Fruit fly (Drosophila melanogaster) whole organism: ENCODE measurements around the gene sowah.

Experiments used
- CG8478 ChIP-seq: fragments of >200 bp; optimal IDR thresholded peaks from 2 replicates; lab custom pipeline; 2018; ENCODE audit warnings: inconsistent platforms
- Dll ChIP-seq: fragments of >200 bp; optimal IDR thresholded peaks from 2 replicates; lab custom pipeline; 2017
- EcR ChIP-seq, 2 experiments: fragments of >200 bp; optimal IDR thresholded peaks; 2 replicates each; lab custom pipeline; 2017; ENCODE audit warnings: missing biosample characterization in 2 of 2, missing genetic modification characterization in 2 of 2, missing genetic modification reagents in 2 of 2
- pan ChIP-seq: fragments of >200 bp; optimal IDR thresholded peaks from 2 replicates; lab custom pipeline; 2017
- psq ChIP-seq: fragments of >200 bp; optimal IDR thresholded peaks from 2 replicates; lab custom pipeline; 2017
- usp ChIP-seq: fragments of >200 bp; optimal IDR thresholded peaks from 2 replicates; lab custom pipeline; 2017; ENCODE audit warnings: missing biosample characterization, missing genetic modification characterization, mixed read lengths

The sowah gene

DNA sequence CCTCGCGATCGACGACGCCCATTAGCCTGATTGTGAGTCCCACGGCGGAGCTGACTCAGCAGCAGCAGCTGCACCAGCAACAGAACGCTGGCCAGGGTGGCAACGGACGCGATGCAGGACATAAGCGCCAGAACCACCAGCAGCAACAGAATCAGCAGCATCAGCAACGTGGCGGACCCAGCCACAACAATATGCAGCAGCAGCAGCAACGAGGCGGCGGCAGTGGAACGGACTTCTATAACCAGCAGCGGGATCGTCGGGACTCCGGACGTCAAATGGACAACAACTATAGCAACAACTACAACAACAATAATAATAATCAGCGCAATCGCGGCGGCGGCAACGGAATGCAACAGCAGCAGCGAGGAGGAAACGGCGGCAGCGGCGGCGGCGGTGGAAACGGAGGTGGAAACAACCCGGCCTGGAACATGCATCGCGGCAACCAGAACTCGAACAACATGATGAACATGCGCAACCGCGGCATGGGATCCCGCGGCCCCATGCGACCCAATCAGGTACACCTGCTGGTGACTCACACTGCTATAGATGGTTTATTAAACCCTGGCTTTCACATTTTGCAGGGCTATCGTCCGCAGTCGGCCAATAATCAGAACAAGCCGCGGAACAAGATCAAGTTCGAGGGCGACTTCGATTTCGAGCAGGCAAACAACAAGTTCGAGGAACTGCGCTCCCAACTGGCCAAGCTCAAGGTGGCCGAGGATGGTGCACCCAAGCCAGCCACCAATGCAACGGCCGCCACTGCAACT, 54.7 kb downstream of the sowah start:
- no peak for TF ChIP-seq Dll

DNA sequence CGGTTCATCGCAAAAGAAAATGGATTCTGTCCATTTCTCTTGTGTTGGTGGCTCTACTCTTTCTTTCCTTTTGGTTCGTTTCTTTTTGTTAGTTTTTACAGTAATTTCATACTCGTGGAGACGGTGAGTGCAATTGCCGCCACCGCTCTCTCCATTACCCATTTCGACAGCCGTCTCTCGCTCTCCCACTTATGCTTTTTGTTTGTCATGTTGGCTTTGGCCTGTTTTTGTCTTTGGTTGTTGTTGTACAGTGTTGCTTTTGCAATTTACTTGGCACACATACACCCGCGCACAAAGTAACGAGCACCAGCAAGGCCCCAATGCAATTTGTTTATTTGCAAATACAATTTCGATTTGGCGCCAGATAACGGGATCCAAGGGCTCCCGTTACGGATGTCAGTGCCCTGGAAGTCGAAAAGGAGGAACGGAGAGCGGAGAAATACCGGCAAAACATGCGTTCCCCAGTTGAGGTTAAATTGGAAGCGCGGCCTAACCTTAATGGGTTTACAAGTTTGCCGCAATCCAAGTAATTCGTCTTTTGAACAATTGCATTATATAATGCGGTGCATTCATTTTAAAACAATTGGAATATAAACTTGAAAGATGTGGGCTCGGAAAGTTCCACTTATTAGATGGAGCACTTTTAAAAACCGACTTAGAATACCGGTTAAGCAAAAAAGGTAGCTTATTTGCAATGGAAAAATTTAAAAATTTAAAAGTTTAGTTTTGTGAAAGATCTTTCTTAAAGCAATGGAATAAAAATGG, 56.5 kb downstream of the sowah start:
- TF ChIP-seq usp (GFP tag; lab: Kevin White, UChicago) (no peak), Dll (peak; percentile 43)

DNA sequence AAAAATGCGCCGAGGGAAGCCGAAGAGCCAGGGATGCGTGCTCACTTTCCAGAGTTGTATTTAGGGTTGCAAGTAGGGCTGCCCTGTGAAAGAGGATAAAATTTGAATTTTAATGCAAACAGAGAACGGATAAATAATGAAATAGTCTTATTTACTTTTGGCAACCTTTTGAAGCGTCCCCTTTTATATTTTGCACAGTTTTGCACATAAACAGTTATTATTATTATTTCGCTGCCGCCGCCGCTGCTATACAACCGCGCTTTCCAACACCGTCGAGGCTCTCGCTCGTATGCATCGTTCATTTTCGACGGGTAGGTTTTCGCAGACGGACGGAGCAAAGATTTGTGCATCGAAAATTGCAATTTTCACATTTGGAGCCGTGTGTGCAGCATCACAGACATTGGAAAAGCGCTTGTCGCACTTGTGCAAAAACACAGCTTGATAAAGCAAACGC, 57.6 kb downstream of the sowah start, which contains the start of the genes sti and tral:
Gene sti, minus strand, starts transcription at position 54 of the 454 bp plus-strand sequence.
Gene tral, plus strand, starts transcription at position 298 of the 454 bp plus-strand sequence.
- TF ChIP-seq EcR (GFP tag; optimal IDR thresholded peaks at IDR 0.05; lab: Kevin White, UChicago) (no peak), CG8478 (lab: Kevin White, UChicago) (no peak), pan (lab: Kevin White, UChicago) (no peak), usp (GFP tag; lab: Kevin White, UChicago) (no peak), psq (no peak), Dll (no peak)

DNA sequence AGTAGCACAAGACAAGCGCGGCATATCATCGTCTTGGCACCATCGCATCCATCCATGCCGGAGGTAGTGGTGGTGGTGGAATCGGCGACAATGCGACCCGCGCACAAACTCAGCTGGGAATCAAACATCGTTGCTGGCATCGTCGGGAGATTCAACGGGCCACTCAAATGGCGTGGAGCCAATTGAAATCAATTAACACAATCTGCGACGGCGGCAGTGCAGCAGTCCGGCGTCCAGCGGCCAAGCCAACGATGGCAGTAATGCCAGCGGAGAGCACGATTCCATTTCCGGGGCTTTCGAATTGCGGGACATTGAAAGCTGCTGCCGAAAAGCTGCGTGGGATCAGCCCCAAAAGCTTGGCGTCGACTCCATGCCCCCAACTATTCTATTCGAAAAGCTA, 64.8 kb downstream of the sowah start, which contains the start of gene CG10654:
Gene CG10654, minus strand, starts transcription at position 270 of the 400 bp plus-strand sequence.
- TF ChIP-seq pan (lab: Kevin White, UChicago) (no peak), psq (no peak)

DNA sequence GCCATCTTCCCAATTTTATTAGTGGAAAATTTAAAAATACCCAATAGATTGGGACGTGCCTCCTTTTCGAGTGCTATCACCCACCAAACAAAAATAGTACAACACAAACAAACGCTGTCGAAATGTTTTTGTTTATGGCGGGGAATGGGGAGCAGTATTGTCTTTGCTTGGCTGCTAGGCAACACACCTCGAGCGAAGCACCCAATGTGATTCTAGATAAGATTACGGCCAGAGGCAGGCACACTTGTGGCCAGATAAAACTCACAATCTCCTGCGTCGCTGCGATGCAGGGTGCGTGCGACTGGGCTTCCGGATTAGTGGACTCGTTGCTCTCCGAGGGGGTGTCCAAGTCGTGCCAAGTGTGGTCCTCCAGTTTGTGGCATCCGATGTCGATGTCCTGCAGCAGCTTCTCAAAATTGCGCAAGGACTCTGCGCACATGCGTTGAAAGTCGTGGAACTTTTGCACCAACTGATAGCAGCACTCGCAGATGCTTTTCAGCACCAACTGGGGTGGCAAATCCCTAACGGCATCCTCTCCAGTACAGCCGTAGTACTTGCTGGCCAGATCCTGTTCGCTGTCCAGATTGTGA, 65.3 kb downstream of the sowah start:
- TF ChIP-seq psq, result no peak
- TF ChIP-seq usp (GFP tag; lab: Kevin White, UChicago), result no peak
- no peak for TF ChIP-seq pan (lab: Kevin White, UChicago)
- TF ChIP-seq Dll, result no peak
- TF ChIP-seq EcR (GFP tag; optimal IDR thresholded peaks at IDR 0.05; lab: Kevin White, UChicago), result no peak
- no peak for TF ChIP-seq CG8478 (lab: Kevin White, UChicago)

DNA sequence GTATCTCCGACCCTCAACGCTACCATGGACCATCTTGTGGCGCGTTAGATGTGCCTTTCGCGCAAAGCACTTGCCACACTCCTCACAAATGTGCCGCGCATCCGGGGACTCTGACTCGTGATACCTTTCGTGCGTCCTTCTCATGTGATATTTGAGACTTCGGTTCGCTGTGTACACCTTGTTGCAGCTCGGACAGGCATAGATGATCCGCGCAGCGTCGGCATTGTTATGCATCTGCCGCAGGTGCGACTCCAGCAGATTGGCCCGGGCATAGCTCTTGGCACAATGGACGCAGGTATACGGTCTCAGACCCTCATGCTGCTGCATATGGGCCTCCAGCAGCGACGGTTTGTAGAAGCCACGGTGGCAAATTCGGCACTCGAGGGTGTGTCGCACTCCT, 66.4 kb downstream of the sowah start:
- no peak for TF ChIP-seq usp (GFP tag; lab: Kevin White, UChicago)
- TF ChIP-seq EcR (GFP tag; optimal IDR thresholded peaks at IDR 0.05; lab: Kevin White, UChicago), result no peak
- TF ChIP-seq psq, result no peak
- no peak for TF ChIP-seq Dll
- no peak for TF ChIP-seq CG8478 (lab: Kevin White, UChicago)
- TF ChIP-seq pan (lab: Kevin White, UChicago), result no peak

DNA sequence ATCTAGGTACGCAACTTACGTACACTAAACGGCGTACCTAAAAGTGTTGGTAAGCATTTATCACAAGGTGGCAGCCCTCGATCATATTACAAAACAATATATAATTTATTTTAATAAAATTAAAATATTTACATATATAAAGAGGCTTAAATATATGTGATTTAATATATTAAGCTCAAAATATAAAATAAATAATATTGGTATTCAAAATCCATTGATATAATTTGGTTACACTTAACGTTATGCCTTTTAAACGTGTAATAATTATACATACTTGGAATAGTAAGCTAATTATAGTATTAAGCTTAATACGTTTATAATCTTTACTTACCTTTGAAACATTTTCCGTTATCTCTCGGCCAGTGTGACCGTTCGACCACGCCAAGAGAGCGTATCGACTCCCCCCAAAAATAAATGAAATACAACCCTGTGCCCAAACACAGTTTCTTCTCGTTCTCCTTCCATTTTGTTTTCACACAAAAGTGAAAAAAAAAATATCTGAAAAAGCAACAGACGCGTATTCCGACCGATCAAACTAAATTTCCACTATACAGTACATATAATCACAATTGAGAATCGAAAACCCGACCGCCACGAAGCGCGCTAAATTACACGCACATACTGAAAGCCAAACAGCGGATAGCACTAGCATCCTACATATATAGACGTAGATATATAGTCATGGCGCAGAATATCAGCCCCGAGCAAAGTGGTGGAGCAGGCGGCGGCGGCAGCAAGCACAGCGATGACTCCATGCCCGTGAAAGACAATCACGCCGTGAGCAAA, 68.3 kb downstream of the sowah start, which contains the start of the genes CG10646 and vih:
Gene CG10646, minus strand, starts transcription at position 30 of the 786 bp plus-strand sequence.
Gene vih, plus strand, starts transcription at position 428 of the 786 bp plus-strand sequence.
- TF ChIP-seq EcR (GFP tag; optimal IDR thresholded peaks at IDR 0.05; lab: Kevin White, UChicago), result no peak
- no peak for TF ChIP-seq usp (GFP tag; lab: Kevin White, UChicago)
- TF ChIP-seq pan (lab: Kevin White, UChicago), result no peak
- no peak for TF ChIP-seq Dll
- TF ChIP-seq psq, result no peak
- TF ChIP-seq CG8478 (lab: Kevin White, UChicago), result no peak

DNA sequence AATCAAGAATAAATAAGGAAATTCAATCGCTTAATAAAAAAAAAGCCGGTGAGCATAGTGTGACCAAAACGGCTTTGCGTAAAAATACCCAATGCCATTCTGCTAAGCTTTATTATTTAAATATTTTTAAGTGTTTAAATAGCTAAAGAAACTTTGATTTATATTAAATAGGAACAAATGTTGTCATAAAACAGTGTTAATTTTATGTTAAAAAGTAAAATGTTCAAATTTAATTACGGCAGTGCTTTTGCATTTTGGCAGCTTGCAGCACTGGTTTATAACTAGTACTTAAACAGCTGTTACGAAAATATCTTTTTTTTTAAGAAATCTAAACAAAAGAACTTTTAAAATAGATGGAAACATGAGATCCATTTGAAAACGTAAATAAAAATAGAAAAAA, 71.1 kb downstream of the sowah start, which contains the start of the genes CG10638 and CG10681:
Gene CG10638, minus strand, starts transcription at position 63 of the 400 bp plus-strand sequence.
Gene CG10681, plus strand, starts transcription at position 265 of the 400 bp plus-strand sequence.
- TF ChIP-seq Dll, result no peak
- TF ChIP-seq CG8478 (lab: Kevin White, UChicago), result no peak
- no peak for TF ChIP-seq EcR (GFP tag; optimal IDR thresholded peaks at IDR 0.05; lab: Kevin White, UChicago)
- no peak for TF ChIP-seq pan (lab: Kevin White, UChicago)
- TF ChIP-seq psq, result no peak
- TF ChIP-seq usp (GFP tag; lab: Kevin White, UChicago), result no peak

DNA sequence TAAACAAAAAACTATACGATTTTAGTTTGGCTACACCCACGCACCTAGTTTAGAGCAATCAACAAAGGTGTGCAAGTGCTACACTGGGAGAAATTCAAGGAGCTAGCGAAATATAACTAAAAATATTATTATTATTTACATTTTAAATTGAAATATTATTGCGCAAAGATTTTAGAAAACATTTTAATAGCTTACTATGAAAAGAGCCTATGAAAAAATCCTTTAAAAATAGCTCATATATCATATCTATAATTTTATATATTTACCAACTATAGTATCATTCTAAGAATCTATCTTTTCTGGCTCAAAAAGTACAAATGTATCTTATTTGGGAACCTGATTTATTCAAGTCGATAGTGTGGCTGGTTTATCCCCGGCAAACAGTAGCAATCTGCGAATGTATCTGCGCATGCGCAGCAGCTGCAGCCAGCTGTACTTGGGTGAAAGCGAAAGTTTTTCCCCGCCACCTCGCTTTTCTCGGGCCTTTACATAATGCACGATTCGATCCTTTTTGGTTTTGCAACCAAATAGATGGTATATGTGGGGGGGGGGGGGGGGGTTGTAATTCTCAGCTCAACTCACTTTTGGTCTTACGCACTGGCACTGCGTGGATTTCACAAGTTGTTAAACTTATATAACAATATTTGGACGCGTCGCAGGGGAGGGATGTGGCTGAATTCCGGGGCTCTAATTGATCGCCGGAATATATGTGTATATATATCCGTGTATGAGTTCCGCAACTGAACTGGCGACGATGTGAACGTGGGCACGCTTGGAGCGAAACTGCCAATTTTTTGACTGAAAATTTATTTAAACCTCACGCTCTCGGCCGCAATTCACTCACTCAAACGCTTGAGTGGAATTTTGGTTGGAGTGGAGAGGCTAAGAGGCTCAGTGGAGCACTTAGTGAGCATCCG, 75.7 kb downstream of the sowah start, which contains the start of gene CG10657:
Gene CG10657, minus strand, starts transcription at position 789 of the 917 bp plus-strand sequence.
- no peak for TF ChIP-seq CG8478 (lab: Kevin White, UChicago)
- no peak for TF ChIP-seq EcR (GFP tag; optimal IDR thresholded peaks at IDR 0.05; lab: Kevin White, UChicago)
- no peak for TF ChIP-seq pan (lab: Kevin White, UChicago)

DNA sequence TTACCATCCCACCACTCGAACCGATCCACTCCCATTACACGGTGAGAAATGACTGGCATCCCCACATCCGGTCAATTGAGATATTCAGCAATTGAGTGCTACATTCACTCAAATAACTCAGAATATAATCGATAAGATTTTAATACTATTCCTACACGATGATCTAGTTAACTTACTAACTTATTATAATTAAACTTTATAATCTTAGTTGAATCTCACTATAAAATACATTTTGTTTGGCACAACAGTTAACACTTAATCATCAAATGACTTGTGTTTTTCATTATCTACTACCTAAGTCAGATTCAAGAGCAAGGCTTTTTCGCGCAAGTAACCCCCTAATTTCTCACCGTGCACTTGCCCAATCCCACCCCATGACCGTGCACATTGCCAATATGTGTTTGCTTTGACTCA, 77.0 kb downstream of the sowah start:
- TF ChIP-seq EcR (GFP tag; optimal IDR thresholded peaks at IDR 0.05; lab: Kevin White, UChicago) (no peak), CG8478 (lab: Kevin White, UChicago) (no peak), pan (lab: Kevin White, UChicago) (no peak)
